Worm (Caenorhabditis elegans) whole organism, young adult: ENCODE measurements around the gene Y17D7C.6.

ENCODE experiments used
- C06A6.2 ChIP-seq: fragments of 200-800 bp; sonication (Bioruptor generic); conservative IDR thresholded peaks from 2 replicates; pipeline ENCODE4 v1.3.6; 2022; ENCODE audit warnings: missing genetic modification characterization, missing compliant biosample characterization
- Y56A3A.18 ChIP-seq: fragments of 200-800 bp; sonication (Bioruptor generic); IDR thresholded peaks from 2 replicates; pipeline ENCODE4 v1.3.6; 2022; ENCODE audit warnings: missing genetic modification reagents, missing genetic modification characterization, missing compliant biosample characterization
- ets-4 ChIP-seq: fragments of 200-800 bp; sonication (Bioruptor generic); optimal IDR thresholded peaks from 2 replicates; lab custom pipeline; 2018; ENCODE audit warnings: mild to moderate bottlenecking, missing genetic modification characterization, missing compliant biosample characterization
- sdz-38 ChIP-seq: sonication (generic microtip); optimal IDR thresholded peaks from 2 replicates; lab custom pipeline; 2016; ENCODE audit warnings: missing genotype, missing genetic modification characterization, missing compliant biosample characterization
- snpc-4 ChIP-seq, 5 experiments: fragments of 150-350 bp in 1 of 5; sonication (generic microtip) in 4 of 5; optimal IDR thresholded peaks; 2 replicates each; lab custom pipeline; 2014 to 2018; ENCODE audit warnings: missing genetic modification characterization in 5 of 5, missing biosample characterization in 3 of 5, antibody characterized with exemption in 2 of 5, mild to moderate bottlenecking in 2 of 5, missing compliant biosample characterization in 2 of 5, missing genotype in 2 of 5, moderate library complexity in 2 of 5, missing genetic modification reagents in 1 of 5
- sptf-2 ChIP-seq: fragments of 200-800 bp; sonication (Bioruptor generic); optimal IDR thresholded peaks from 2 replicates; lab custom pipeline; 2018; ENCODE audit warnings: mild to moderate bottlenecking, missing genetic modification characterization, missing compliant biosample characterization

DNA sequence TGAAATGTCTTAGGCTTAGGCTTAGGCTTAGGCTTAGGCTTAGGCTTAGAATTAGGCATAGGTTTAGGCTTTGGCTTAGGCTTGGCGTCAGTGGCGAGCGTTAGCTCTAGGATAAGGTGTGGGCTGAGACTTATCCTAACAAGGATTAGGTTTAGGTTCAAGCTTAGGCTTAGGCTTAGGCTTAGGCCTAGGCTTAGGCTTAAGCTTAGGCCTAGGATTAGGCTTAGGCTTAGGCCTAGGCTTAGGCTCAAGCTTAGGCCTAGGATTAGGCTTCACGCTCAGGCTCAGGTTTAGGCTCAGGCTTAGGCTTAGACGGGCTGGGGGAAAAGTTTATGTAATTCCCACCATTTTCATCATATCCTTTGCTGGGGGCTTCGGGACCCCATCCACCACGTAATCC, 24.3 kb downstream of the Y17D7C.6 start:
- no peak for TF ChIP-seq sptf-2 (GFP tag; lab: Kevin White, UChicago)
- no peak for TF ChIP-seq C06A6.2 (GFP tag; lab: Robert Waterston, UW)
- TF ChIP-seq snpc-4 (GFP tag; optimal IDR thresholded peaks at IDR 0.05; lab: Kevin White, UChicago), result no peak
- no peak for TF ChIP-seq snpc-4 (tag; optimal IDR thresholded peaks at IDR 0.05; lab: Kevin White, UChicago)
- no peak for TF ChIP-seq sdz-38 (tag; lab: Kevin White, UChicago)
- TF ChIP-seq Y56A3A.18 (GFP tag; lab: Robert Waterston, UW), result no peak
- TF ChIP-seq ets-4 (GFP tag; lab: Kevin White, UChicago), result no peak
